Worm (Caenorhabditis elegans) whole organism, L4 larva: ENCODE data around the gene vit-6.

Experiments
- D1046.2 ChIP-seq: fragments of 200-800 bp; sonication (Bioruptor generic); IDR thresholded peaks from 2 replicates; pipeline ENCODE4 v1.3.6; 2022; ENCODE audit warnings: missing genetic modification characterization, missing compliant biosample characterization
- F26F4.8 ChIP-seq: fragments of 200-800 bp; sonication (Bioruptor generic); conservative IDR thresholded peaks from 2 replicates; pipeline ENCODE4 v1.3.6; 2022; ENCODE audit warnings: missing genetic modification characterization, missing compliant biosample characterization
- F37D6.2 ChIP-seq: sonication (generic microtip); optimal IDR thresholded peaks from 2 replicates; lab custom pipeline; 2016; ENCODE audit warnings: mild to moderate bottlenecking, missing genetic modification characterization, missing compliant biosample characterization
- F49E8.2 ChIP-seq: sonication (generic microtip); optimal IDR thresholded peaks from 2 replicates; lab custom pipeline; 2016; ENCODE audit warnings: missing compliant biosample characterization, mild to moderate bottlenecking, missing genetic modification characterization, borderline replicate concordance
- R02D3.7 ChIP-seq: fragments of 150-350 bp; sonication (generic microtip); optimal IDR thresholded peaks from 3 replicates; lab custom pipeline; 2014; ENCODE audit warnings: missing biosample characterization, missing genetic modification characterization
- T20F7.1 ChIP-seq: fragments of 200-800 bp; sonication (Bioruptor generic); optimal IDR thresholded peaks from 2 replicates; lab custom pipeline; 2018; ENCODE audit warnings: mild to moderate bottlenecking, missing genetic modification characterization, missing compliant biosample characterization
- T26A8.4 ChIP-seq: fragments of 200-800 bp; sonication (Bioruptor generic); IDR thresholded peaks from 2 replicates; pipeline ENCODE4 v1.3.6; 2022; ENCODE audit warnings: missing genetic modification characterization, missing compliant biosample characterization
- Y75B8A.6 ChIP-seq: fragments of 200-800 bp; sonication (Bioruptor generic); IDR thresholded peaks from 2 replicates; pipeline ENCODE4 v1.3.6; 2022; ENCODE audit warnings: missing genetic modification reagents, missing genetic modification characterization, missing compliant biosample characterization
- ZK546.5 ChIP-seq, 2 experiments: sonication (generic microtip); optimal IDR thresholded peaks; 2 replicates each; lab custom pipeline; 2017; ENCODE audit warnings: missing biosample characterization in 2 of 2, missing genetic modification characterization in 2 of 2
- ceh-82 ChIP-seq: sonication (generic microtip); optimal IDR thresholded peaks from 2 replicates; lab custom pipeline; 2017; ENCODE audit warnings: missing biosample characterization, missing genetic modification characterization
- ctbp-1 ChIP-seq: fragments of 200-800 bp; sonication (Bioruptor generic); IDR thresholded peaks from 2 replicates; pipeline ENCODE4 v1.3.6; 2022; ENCODE audit warnings: missing genetic modification reagents, missing genetic modification characterization, missing compliant biosample characterization
- daf-16 ChIP-seq, 3 experiments: sonication (generic microtip); optimal IDR thresholded peaks; 2 replicates each; lab custom pipeline; 2016 to 2017; ENCODE audit warnings: missing genetic modification characterization in 3 of 3, missing genetic modification reagents in 3 of 3, mild to moderate bottlenecking in 2 of 3, missing compliant biosample characterization in 2 of 3, missing biosample characterization in 1 of 3, moderate library complexity in 1 of 3
- dmd-8 ChIP-seq: fragments of 200-800 bp; sonication (Bioruptor generic); IDR thresholded peaks from 2 replicates; pipeline ENCODE4 v1.3.6; 2022; ENCODE audit warnings: missing genetic modification characterization, missing compliant biosample characterization
- dpl-1 ChIP-seq: fragments of 150-350 bp; optimal IDR thresholded peaks from 2 replicates; lab custom pipeline; 2014; ENCODE audit warnings: missing biosample characterization, missing genetic modification reagents, missing genetic modification characterization
- egl-27 ChIP-seq: sonication (generic microtip); optimal IDR thresholded peaks from 3 replicates; lab custom pipeline; 2017; ENCODE audit warnings: missing biosample characterization, missing genetic modification reagents, missing genetic modification characterization
- egl-43 ChIP-seq: fragments of 200-800 bp; sonication (Bioruptor generic); IDR thresholded peaks from 2 replicates; pipeline ENCODE4 v1.3.6; 2022; ENCODE audit warnings: missing genetic modification reagents, missing genetic modification characterization, missing compliant biosample characterization
- fos-1 ChIP-seq: fragments of 150-350 bp; optimal IDR thresholded peaks from 2 replicates; lab custom pipeline; 2014; ENCODE audit warnings: missing biosample characterization, missing genetic modification characterization
- gei-8 ChIP-seq: fragments of 200-800 bp; sonication (Bioruptor generic); optimal IDR thresholded peaks from 2 replicates; lab custom pipeline; 2018; ENCODE audit warnings: mild to moderate bottlenecking, missing genetic modification characterization, missing compliant biosample characterization
- hif-1 ChIP-seq, 2 experiments: sonication (generic microtip); optimal IDR thresholded peaks; 2 replicates each; lab custom pipeline; 2016 to 2017; ENCODE audit warnings: missing compliant biosample characterization in 2 of 2, missing genetic modification characterization in 2 of 2, missing genetic modification reagents in 2 of 2, missing genotype in 2 of 2, mild to moderate bottlenecking in 1 of 2
- hlh-11 ChIP-seq: fragments of 200-800 bp; sonication (Bioruptor generic); optimal IDR thresholded peaks from 2 replicates; lab custom pipeline; 2018; ENCODE audit warnings: mild to moderate bottlenecking, missing genetic modification characterization, missing compliant biosample characterization
- hlh-30 ChIP-seq: sonication (generic microtip); optimal IDR thresholded peaks from 2 replicates; lab custom pipeline; 2017; ENCODE audit warnings: antibody characterized with exemption, mild to moderate bottlenecking, missing genetic modification characterization, missing compliant biosample characterization; ENCODE audit not compliant: insufficient read depth
- jun-1 ChIP-seq: fragments of 150-350 bp; optimal IDR thresholded peaks from 2 replicates; lab custom pipeline; 2014; ENCODE audit warnings: missing biosample characterization, missing genetic modification reagents, missing genetic modification characterization
- lin-1 ChIP-seq: fragments of 200-800 bp; sonication (Bioruptor generic); IDR thresholded peaks from 2 replicates; pipeline ENCODE4 v1.3.6; 2022; ENCODE audit warnings: missing genetic modification reagents, missing genetic modification characterization, missing compliant biosample characterization
- lin-29 ChIP-seq: fragments of 200-800 bp; sonication (Bioruptor generic); IDR thresholded peaks from 2 replicates; pipeline ENCODE4 v1.3.6; 2022; ENCODE audit warnings: missing genetic modification reagents, missing genetic modification characterization, missing compliant biosample characterization
- madf-5 ChIP-seq, 2 experiments: fragments of 200-800 bp; sonication (Bioruptor generic); IDR thresholded peaks; 2 replicates each; pipeline ENCODE4 v1.3.6; 2022; ENCODE audit warnings: missing compliant biosample characterization in 2 of 2, missing genetic modification characterization in 2 of 2
- madf-9 ChIP-seq: fragments of 200-800 bp; sonication (Bioruptor generic); conservative IDR thresholded peaks from 2 replicates; pipeline ENCODE4 v1.3.6; 2022; ENCODE audit warnings: missing genetic modification reagents, missing genetic modification characterization, missing compliant biosample characterization
- mdl-1 ChIP-seq, 2 experiments: fragments of 150-350 bp in 1 of 2; sonication (generic microtip) in 1 of 2; optimal IDR thresholded peaks; 2 replicates each; lab custom pipeline; 2014 to 2017; ENCODE audit warnings: missing biosample characterization in 2 of 2, missing genetic modification characterization in 2 of 2
- mdt-29 ChIP-seq: fragments of 200-800 bp; sonication (Bioruptor generic); IDR thresholded peaks from 2 replicates; pipeline ENCODE4 v1.3.6; 2022; ENCODE audit warnings: missing genetic modification reagents, missing genetic modification characterization, missing compliant biosample characterization
- mep-1 ChIP-seq: fragments of 150-350 bp; sonication (generic microtip); optimal IDR thresholded peaks from 3 replicates; lab custom pipeline; 2014; ENCODE audit warnings: missing biosample characterization, missing genetic modification characterization
- mxl-2 ChIP-seq: fragments of 200-800 bp; sonication (Bioruptor generic); conservative IDR thresholded peaks from 2 replicates; pipeline ENCODE4 v1.3.6; 2022; ENCODE audit warnings: missing genetic modification reagents, missing genetic modification characterization, missing compliant biosample characterization
- mxl-3 ChIP-seq: fragments of 200-800 bp; sonication (Bioruptor generic); optimal IDR thresholded peaks from 2 replicates; lab custom pipeline; 2018; ENCODE audit warnings: mild to moderate bottlenecking, missing genetic modification characterization, missing compliant biosample characterization
- nhr-25 ChIP-seq: sonication (generic microtip); optimal IDR thresholded peaks from 2 replicates; lab custom pipeline; 2017; ENCODE audit warnings: missing genetic modification characterization, mild to moderate bottlenecking, missing compliant biosample characterization, antibody characterized with exemption, moderate library complexity, borderline replicate concordance; ENCODE audit not compliant: insufficient read depth
- nhr-48 ChIP-seq: sonication (generic microtip); optimal IDR thresholded peaks from 2 replicates; lab custom pipeline; 2016; ENCODE audit warnings: mild to moderate bottlenecking, missing genetic modification characterization, missing compliant biosample characterization
- nhr-76 ChIP-seq: fragments of 150-350 bp; optimal IDR thresholded peaks from 2 replicates; lab custom pipeline; 2014; ENCODE audit warnings: missing biosample characterization, missing genetic modification characterization
- nhr-77 ChIP-seq: fragments of 150-350 bp; optimal IDR thresholded peaks from 2 replicates; lab custom pipeline; 2014; ENCODE audit warnings: missing biosample characterization, missing genetic modification characterization
- pha-4 ChIP-seq, 2 experiments: fragments of 150-350 bp in 1 of 2; fragments of 200-800 bp in 1 of 2; sonication (Bioruptor generic) in 1 of 2; IDR thresholded peaks in 1 of 2; optimal IDR thresholded peaks in 1 of 2; 2 replicates each; pipeline versions ENCODE4 v1.3.6 to Lab custom; 2014 to 2022; ENCODE audit warnings: missing genetic modification characterization in 2 of 2, missing genetic modification reagents in 2 of 2, missing biosample characterization in 1 of 2, missing compliant biosample characterization in 1 of 2
- php-3 ChIP-seq: fragments of 200-800 bp; sonication (Bioruptor generic); IDR thresholded peaks from 2 replicates; pipeline ENCODE4 v1.3.6; 2022; ENCODE audit warnings: missing genetic modification reagents, missing genetic modification characterization, missing compliant biosample characterization
- saeg-2 ChIP-seq: fragments of 200-800 bp; sonication (Bioruptor generic); IDR thresholded peaks from 2 replicates; pipeline ENCODE4 v1.3.6; 2022; ENCODE audit warnings: missing genetic modification reagents, missing genetic modification characterization, missing compliant biosample characterization
- skn-1 ChIP-seq: fragments of 150-350 bp; optimal IDR thresholded peaks from 2 replicates; lab custom pipeline; 2014; ENCODE audit warnings: missing biosample characterization, missing genetic modification characterization
- snpc-1.2 ChIP-seq: fragments of 200-800 bp; sonication (Bioruptor generic); IDR thresholded peaks from 2 replicates; pipeline ENCODE4 v1.3.6; 2022; ENCODE audit warnings: missing genetic modification reagents, missing genetic modification characterization, missing compliant biosample characterization
- snpc-4 ChIP-seq: fragments of 150-350 bp; optimal IDR thresholded peaks from 2 replicates; lab custom pipeline; 2014; ENCODE audit warnings: missing biosample characterization, missing genetic modification characterization
- spr-3 ChIP-seq: fragments of 200-800 bp; sonication (Bioruptor generic); optimal IDR thresholded peaks from 2 replicates; lab custom pipeline; 2018; ENCODE audit warnings: mild to moderate bottlenecking, missing genetic modification characterization, missing compliant biosample characterization
- tag-97 ChIP-seq: fragments of 200-800 bp; sonication (Bioruptor generic); IDR thresholded peaks from 2 replicates; pipeline ENCODE4 v1.3.6; 2022; ENCODE audit warnings: missing genetic modification characterization, missing compliant biosample characterization
- vab-7 ChIP-seq: fragments of 200-800 bp; sonication (Bioruptor generic); IDR thresholded peaks from 2 replicates; pipeline ENCODE4 v1.3.6; 2022; ENCODE audit warnings: missing genetic modification reagents, missing genetic modification characterization, missing compliant biosample characterization
- zag-1 ChIP-seq: fragments of 150-350 bp; optimal IDR thresholded peaks from 2 replicates; lab custom pipeline; 2014; ENCODE audit warnings: missing biosample characterization, missing genetic modification characterization
- zfp-2 ChIP-seq: sonication (generic microtip); optimal IDR thresholded peaks from 2 replicates; lab custom pipeline; 2016; ENCODE audit warnings: mild to moderate bottlenecking, missing genetic modification characterization, missing compliant biosample characterization
- zip-11 ChIP-seq: fragments of 200-800 bp; sonication (Bioruptor generic); IDR thresholded peaks from 2 replicates; pipeline ENCODE4 v1.3.6; 2022; ENCODE audit warnings: missing genetic modification characterization, missing compliant biosample characterization
- zip-2 ChIP-seq: fragments of 150-350 bp; optimal IDR thresholded peaks from 2 replicates; lab custom pipeline; 2014; ENCODE audit warnings: missing biosample characterization, missing genetic modification characterization

The vit-6 gene

ce11 chrIV:8233268-8233667, 27.7 kb upstream of the vit-6 start:
- TF ChIP-seq hlh-30 (tag; lab: Kevin White, UChicago), result peak; percentile 17
- no peak for TF ChIP-seq T26A8.4 (GFP tag; lab: Robert Waterston, UW)
- peak; percentile 9 for TF ChIP-seq hlh-11
- TF ChIP-seq zag-1 (tag; lab: Kevin White, UChicago), result no peak
- no peak for TF ChIP-seq mxl-3 (GFP tag; lab: Kevin White, UChicago)
- no peak for TF ChIP-seq skn-1 (tag; lab: Kevin White, UChicago)
- no peak for TF ChIP-seq madf-9 (GFP tag; lab: Robert Waterston, UW)
- TF ChIP-seq D1046.2 (GFP tag; lab: Robert Waterston, UW), result no peak
- no peak for TF ChIP-seq snpc-4 (tag; lab: Kevin White, UChicago)
- TF ChIP-seq tag-97, result no peak
- no peak for TF ChIP-seq php-3 (GFP tag; lab: Robert Waterston, UW)
- no peak for TF ChIP-seq ctbp-1 (GFP tag; lab: Robert Waterston, UW)
- TF ChIP-seq zip-11 (GFP tag; lab: Robert Waterston, UW), result no peak
- no peak for TF ChIP-seq ceh-82 (tag; lab: Kevin White, UChicago)
- no peak for TF ChIP-seq R02D3.7
- TF ChIP-seq daf-16 (GFP tag; optimal IDR thresholded peaks at IDR 0.05; lab: Kevin White, UChicago), result no peak
- TF ChIP-seq daf-16 (tag; optimal IDR thresholded peaks at IDR 0.05; lab: Kevin White, UChicago), result no peak
- TF ChIP-seq mdt-29 (GFP tag; lab: Robert Waterston, UW), result no peak
- TF ChIP-seq lin-1, result no peak

DNA sequence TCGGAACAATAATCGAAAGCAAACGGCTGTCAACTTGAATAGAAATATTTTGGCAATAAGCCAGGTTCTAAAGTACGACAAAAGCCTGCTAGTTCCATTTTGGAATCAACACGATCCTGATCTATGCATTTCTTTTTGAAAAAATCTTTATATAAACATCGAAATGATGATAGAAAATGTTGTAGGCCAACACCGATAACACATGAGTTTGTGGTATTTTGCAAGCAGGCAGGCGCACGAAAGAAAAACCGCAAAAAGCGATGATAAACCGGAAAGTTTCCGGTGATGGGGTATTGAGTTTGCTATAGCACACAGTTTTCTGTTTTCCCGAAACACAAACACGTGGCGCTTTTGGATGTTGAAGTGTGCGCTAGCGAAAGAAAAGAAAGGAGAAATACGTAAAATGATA, 26.9 kb upstream of the vit-6 start:
- no peak for TF ChIP-seq zfp-2
- TF ChIP-seq nhr-76 (tag; lab: Kevin White, UChicago), result no peak
- no peak for TF ChIP-seq lin-1
- TF ChIP-seq egl-27, result no peak
- no peak for TF ChIP-seq mep-1 (tag; lab: Kevin White, UChicago)
- no peak for TF ChIP-seq saeg-2
- no peak for TF ChIP-seq F26F4.8 (GFP tag; lab: Robert Waterston, UW)
- no peak for TF ChIP-seq jun-1
- TF ChIP-seq snpc-1.2, result no peak
- TF ChIP-seq R02D3.7, result no peak
- no peak for TF ChIP-seq fos-1 (tag; lab: Kevin White, UChicago)
- no peak for TF ChIP-seq Y75B8A.6 (GFP tag; lab: Robert Waterston, UW)
- TF ChIP-seq nhr-77, result peak; percentile 50
- no peak for TF ChIP-seq zip-11 (GFP tag; lab: Robert Waterston, UW)
- TF ChIP-seq php-3 (GFP tag; lab: Robert Waterston, UW), result no peak
- no peak for TF ChIP-seq dpl-1 (GFP tag; lab: Kevin White, UChicago)
- no peak for TF ChIP-seq vab-7
- TF ChIP-seq mdl-1 (tag; optimal IDR thresholded peaks at IDR 0.05; lab: Kevin White, UChicago), result peak in 1 of 2 experiments; percentile 83
- TF ChIP-seq spr-3 (GFP tag; lab: Kevin White, UChicago), result no peak
- TF ChIP-seq hif-1 (tag; optimal IDR thresholded peaks at IDR 0.05; lab: Kevin White, UChicago), result no peak
- TF ChIP-seq ceh-82 (tag; lab: Kevin White, UChicago), result no peak
- no peak for TF ChIP-seq nhr-48 (tag; lab: Kevin White, UChicago)
- TF ChIP-seq mxl-2 (GFP tag; lab: Robert Waterston, UW), result no peak
- no peak for TF ChIP-seq egl-43 (GFP tag; lab: Robert Waterston, UW)
- TF ChIP-seq F37D6.2, result no peak
- no peak for TF ChIP-seq pha-4 (GFP tag; IDR thresholded peaks at IDR 0.05; lab: Robert Waterston, UW)
- no peak for TF ChIP-seq pha-4 (tag; optimal IDR thresholded peaks at IDR 0.05; lab: Kevin White, UChicago)
- no peak for TF ChIP-seq dmd-8 (GFP tag; lab: Robert Waterston, UW)
- TF ChIP-seq F49E8.2, result no peak
- TF ChIP-seq ZK546.5 (tag; optimal IDR thresholded peaks at IDR 0.05; lab: Kevin White, UChicago), result no peak
- no peak for TF ChIP-seq gei-8 (GFP tag; lab: Kevin White, UChicago)
- TF ChIP-seq zip-2 (tag; lab: Kevin White, UChicago), result no peak
- TF ChIP-seq daf-16 (GFP tag; optimal IDR thresholded peaks at IDR 0.05; lab: Kevin White, UChicago), result no peak
- TF ChIP-seq daf-16 (tag; optimal IDR thresholded peaks at IDR 0.05; lab: Kevin White, UChicago), result peak; percentile 58
- no peak for TF ChIP-seq D1046.2 (GFP tag; lab: Robert Waterston, UW)
- no peak for TF ChIP-seq lin-29 (GFP tag; lab: Robert Waterston, UW)
- TF ChIP-seq nhr-25 (tag; lab: Kevin White, UChicago), result no peak
- TF ChIP-seq madf-5 (GFP tag; IDR thresholded peaks at IDR 0.05; lab: Robert Waterston, UW), result no peak
- TF ChIP-seq T20F7.1, result no peak
